Fruit fly (Drosophila melanogaster) whole organism, pupa: Measurements from ENCODE around the gene sloth2.

ENCODE experiments used
- CG10348 ChIP-seq: fragments of 200-800 bp; sonication (Bioruptor generic); IDR thresholded peaks from 2 replicates; pipeline ENCODE4 v1.3.6; 2022; ENCODE audit warnings: missing biosample characterization, missing genetic modification characterization
- CG12605 ChIP-seq: fragments of 200-800 bp; sonication (Bioruptor generic); IDR thresholded peaks from 2 replicates; pipeline ENCODE4 v1.3.6; 2022; ENCODE audit warnings: missing biosample characterization, missing genetic modification characterization
- CG13204 ChIP-seq: fragments of 200-800 bp; sonication (Bioruptor generic); optimal IDR thresholded peaks from 2 replicates; lab custom pipeline; 2018; ENCODE audit warnings: missing biosample characterization, mild to moderate bottlenecking, missing genetic modification characterization, moderate library complexity
- CG14655 ChIP-seq: fragments of 200-800 bp; sonication (Bioruptor generic); optimal IDR thresholded peaks from 3 replicates; lab custom pipeline; 2017; ENCODE audit warnings: mild to moderate bottlenecking, missing biosample characterization, missing genetic modification reagents, missing genetic modification characterization
- CG15710 ChIP-seq: fragments of 200-800 bp; sonication (Bioruptor generic); optimal IDR thresholded peaks from 2 replicates; lab custom pipeline; 2018; ENCODE audit warnings: missing biosample characterization, mild to moderate bottlenecking, missing genetic modification characterization, moderate library complexity
- CG17806 ChIP-seq: fragments of 200-800 bp; sonication (Bioruptor generic); optimal IDR thresholded peaks from 2 replicates; lab custom pipeline; 2018; ENCODE audit warnings: missing biosample characterization, mild to moderate bottlenecking, missing genetic modification characterization, moderate library complexity
- CG32121 ChIP-seq: fragments of 200-800 bp; sonication (Bioruptor generic); IDR thresholded peaks from 2 replicates; pipeline ENCODE4 v1.3.6; 2022; ENCODE audit warnings: missing biosample characterization, missing genetic modification characterization
- CG34367 ChIP-seq: fragments of 200-800 bp; sonication (Bioruptor generic); optimal IDR thresholded peaks from 2 replicates; lab custom pipeline; 2018; ENCODE audit warnings: missing biosample characterization, mild to moderate bottlenecking, missing genetic modification characterization
- CG4496 ChIP-seq: fragments of 200-800 bp; sonication (Bioruptor generic); IDR thresholded peaks from 3 replicates; pipeline ENCODE4 v1.3.6; 2022; ENCODE audit warnings: missing biosample characterization, missing genetic modification characterization
- CG8159 ChIP-seq: fragments of 200-800 bp; sonication (Bioruptor generic); optimal IDR thresholded peaks from 3 replicates; lab custom pipeline; 2018; ENCODE audit warnings: missing biosample characterization, mild to moderate bottlenecking, missing genetic modification characterization, moderate library complexity
- CG8301 ChIP-seq: fragments of 200-800 bp; sonication (Bioruptor generic); optimal IDR thresholded peaks from 2 replicates; lab custom pipeline; 2018; ENCODE audit warnings: missing biosample characterization, mild to moderate bottlenecking, missing genetic modification characterization
- CG9948 ChIP-seq: fragments of 200-800 bp; sonication (Bioruptor generic); optimal IDR thresholded peaks from 2 replicates; lab custom pipeline; 2018; ENCODE audit warnings: missing biosample characterization, mild to moderate bottlenecking, missing genetic modification characterization, moderate library complexity
- D1 ChIP-seq: fragments of 200-800 bp; sonication (Bioruptor generic); optimal IDR thresholded peaks from 2 replicates; lab custom pipeline; 2018; ENCODE audit warnings: missing biosample characterization, mild to moderate bottlenecking, missing genetic modification characterization, moderate library complexity
- EcR ChIP-seq: fragments of 200-800 bp; sonication (Bioruptor generic); optimal IDR thresholded peaks from 3 replicates; lab custom pipeline; 2019; ENCODE audit warnings: missing biosample characterization, missing genetic modification characterization, mild to moderate bottlenecking, moderate library complexity, missing genetic modification reagents
- Ets98B ChIP-seq: fragments of 200-800 bp; sonication (Bioruptor generic); IDR thresholded peaks from 2 replicates; pipeline ENCODE4 v1.3.6; 2022; ENCODE audit warnings: missing biosample characterization, missing genetic modification characterization
- Pif1A ChIP-seq: fragments of 200-800 bp; sonication (Bioruptor generic); optimal IDR thresholded peaks from 3 replicates; lab custom pipeline; 2016; ENCODE audit warnings: missing biosample characterization, missing genetic modification characterization
- Pif1B ChIP-seq: fragments of 200-800 bp; sonication (Bioruptor generic); optimal IDR thresholded peaks from 3 replicates; lab custom pipeline; 2016; ENCODE audit warnings: missing biosample characterization, missing genetic modification characterization
- Snoo ChIP-seq: fragments of 200-800 bp; sonication (Bioruptor generic); optimal IDR thresholded peaks from 3 replicates; lab custom pipeline; 2017; ENCODE audit warnings: missing biosample characterization, mild to moderate bottlenecking, missing genetic modification characterization, inconsistent platforms
- fd96Ca ChIP-seq: fragments of 200-800 bp; sonication (Bioruptor generic); IDR thresholded peaks from 3 replicates; pipeline ENCODE4 v1.3.6; 2022; ENCODE audit warnings: missing biosample characterization, missing genetic modification characterization
- gl ChIP-seq: fragments of 200-800 bp; sonication (Bioruptor generic); optimal IDR thresholded peaks from 2 replicates; lab custom pipeline; 2018; ENCODE audit warnings: missing biosample characterization, mild to moderate bottlenecking, missing genetic modification characterization
- rn ChIP-seq: fragments of 200-800 bp; sonication (Bioruptor generic); IDR thresholded peaks from 2 replicates; pipeline ENCODE4 v1.3.6; 2022; ENCODE audit warnings: missing biosample characterization, missing genetic modification characterization

Gene sloth2

DNA sequence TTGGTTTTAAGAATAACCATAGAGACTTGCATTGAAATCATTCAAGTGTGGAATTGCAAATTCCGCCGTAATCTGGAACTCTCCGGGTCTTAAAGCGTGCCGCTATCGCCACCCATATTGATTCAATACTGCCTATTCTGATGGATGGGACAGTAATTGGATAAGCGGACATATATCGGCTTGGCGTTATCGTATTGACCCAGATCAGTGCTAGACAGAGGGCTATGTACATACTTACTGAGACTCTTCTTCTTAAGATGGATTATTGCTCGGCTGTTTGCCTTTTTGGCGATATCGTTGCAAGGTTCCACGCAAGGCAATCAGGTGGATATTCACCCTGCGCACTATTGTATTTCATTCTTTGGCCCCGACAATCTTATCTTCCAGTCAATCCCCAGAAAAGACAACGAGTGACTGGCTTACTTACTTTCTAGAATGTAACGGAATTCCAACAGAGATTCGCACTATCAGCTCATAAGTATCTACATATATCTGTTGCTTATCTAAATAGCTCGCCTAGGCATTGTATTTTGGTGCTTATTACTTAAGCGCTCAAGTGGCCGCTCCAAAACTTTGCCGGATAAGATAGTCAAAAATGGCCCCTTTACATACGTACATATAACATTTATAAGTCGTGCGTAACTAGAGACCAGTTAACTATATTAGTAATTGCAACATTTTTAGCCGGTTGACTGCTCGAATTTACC, 16.5 kb upstream of the sloth2 start:
- TF ChIP-seq fd96Ca (GFP tag; lab: Robert Waterston, UW) (no peak), CG34367 (tag; lab: Kevin White, UChicago) (peak; percentile 30), D1 (no peak), CG10348 (no peak), CG8301 (tag; lab: Kevin White, UChicago) (no peak), CG14655 (peak; percentile 6), Ets98B (GFP tag; lab: Robert Waterston, UW) (0 out of 2 replicates have a peak, but pooled peaks have one; percentile 13), gl (tag; lab: Kevin White, UChicago) (peak; percentile 33), CG12605 (GFP tag; lab: Robert Waterston, UW) (no peak), CG17806 (tag; lab: Kevin White, UChicago) (no peak), CG9948 (tag; lab: Kevin White, UChicago) (no peak), Pif1B (GFP tag; lab: Kevin White, UChicago) (no peak), EcR (peak; percentile 14), CG13204 (GFP tag; lab: Kevin White, UChicago) (peak; percentile 53), Pif1A (GFP tag; lab: Kevin White, UChicago) (peak; percentile 2), CG4496 (GFP tag; lab: Robert Waterston, UW) (peak; percentile 40; the same call in 1 of the 3 replicates), CG32121 (no peak), rn (GFP tag; lab: Robert Waterston, UW) (no peak), CG8159 (no peak), Snoo (tag; lab: Kevin White, UChicago) (no peak), CG15710 (tag; lab: Kevin White, UChicago) (no peak)

DNA sequence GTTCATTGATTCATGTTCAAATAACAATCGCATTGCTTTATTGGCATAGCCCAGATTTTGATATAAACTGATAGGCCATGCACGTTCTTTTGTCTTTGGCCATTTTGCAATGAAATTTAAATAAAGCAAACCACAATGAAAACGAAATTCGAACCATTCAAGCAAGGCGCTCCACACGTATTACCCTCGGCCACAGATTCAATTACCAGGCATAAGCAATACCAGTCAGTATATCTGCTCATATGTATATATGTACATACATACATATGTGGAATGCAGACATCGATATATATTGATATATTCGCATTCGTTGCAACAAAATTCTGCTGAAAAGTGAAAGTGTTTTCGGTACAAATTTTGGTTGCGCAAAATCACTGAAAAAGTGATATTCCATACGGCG, 15.9 kb upstream of the sloth2 start:
- no peak for TF ChIP-seq D1
- TF ChIP-seq CG10348 = no peak
- TF ChIP-seq CG12605 (GFP tag; lab: Robert Waterston, UW) = no peak
- no peak for TF ChIP-seq CG17806 (tag; lab: Kevin White, UChicago)
- no peak for TF ChIP-seq Ets98B (GFP tag; lab: Robert Waterston, UW)
- TF ChIP-seq gl (tag; lab: Kevin White, UChicago) = no peak
- no peak for TF ChIP-seq Pif1A (GFP tag; lab: Kevin White, UChicago)
- no peak for TF ChIP-seq CG8159
- TF ChIP-seq CG8301 (tag; lab: Kevin White, UChicago) = no peak
- no peak for TF ChIP-seq fd96Ca (GFP tag; lab: Robert Waterston, UW)
- no peak for TF ChIP-seq CG32121
- no peak for TF ChIP-seq rn (GFP tag; lab: Robert Waterston, UW)
- TF ChIP-seq Snoo (tag; lab: Kevin White, UChicago) = no peak
- no peak for TF ChIP-seq CG4496 (GFP tag; lab: Robert Waterston, UW)
- no peak for TF ChIP-seq CG9948 (tag; lab: Kevin White, UChicago)
- TF ChIP-seq, all 21 proteins: peak for 0

DNA sequence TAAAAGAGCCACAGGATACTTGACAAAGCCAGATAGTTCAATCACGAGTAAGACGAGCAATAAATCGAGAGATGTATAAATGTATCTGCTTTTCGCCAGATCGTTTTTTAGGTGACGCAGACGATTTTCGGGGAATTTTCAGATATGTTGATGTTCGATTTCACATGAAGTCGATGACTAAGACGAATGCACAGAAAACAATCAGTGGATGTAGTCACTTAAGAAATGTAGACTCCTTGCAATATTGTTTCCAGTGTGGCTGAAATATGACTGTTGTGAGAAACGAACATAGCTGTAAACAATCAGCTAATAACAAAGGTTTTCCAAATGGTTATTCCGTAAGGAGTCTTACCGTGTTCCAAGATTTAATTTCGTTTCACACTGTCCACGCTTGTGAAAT, 15.0 kb upstream of the sloth2 start:
- TF ChIP-seq CG17806 (tag; lab: Kevin White, UChicago) (no peak), rn (GFP tag; lab: Robert Waterston, UW) (no peak), Pif1A (GFP tag; lab: Kevin White, UChicago) (no peak), fd96Ca (GFP tag; lab: Robert Waterston, UW) (no peak), CG9948 (tag; lab: Kevin White, UChicago) (no peak), CG12605 (GFP tag; lab: Robert Waterston, UW) (no peak), CG10348 (no peak)

DNA sequence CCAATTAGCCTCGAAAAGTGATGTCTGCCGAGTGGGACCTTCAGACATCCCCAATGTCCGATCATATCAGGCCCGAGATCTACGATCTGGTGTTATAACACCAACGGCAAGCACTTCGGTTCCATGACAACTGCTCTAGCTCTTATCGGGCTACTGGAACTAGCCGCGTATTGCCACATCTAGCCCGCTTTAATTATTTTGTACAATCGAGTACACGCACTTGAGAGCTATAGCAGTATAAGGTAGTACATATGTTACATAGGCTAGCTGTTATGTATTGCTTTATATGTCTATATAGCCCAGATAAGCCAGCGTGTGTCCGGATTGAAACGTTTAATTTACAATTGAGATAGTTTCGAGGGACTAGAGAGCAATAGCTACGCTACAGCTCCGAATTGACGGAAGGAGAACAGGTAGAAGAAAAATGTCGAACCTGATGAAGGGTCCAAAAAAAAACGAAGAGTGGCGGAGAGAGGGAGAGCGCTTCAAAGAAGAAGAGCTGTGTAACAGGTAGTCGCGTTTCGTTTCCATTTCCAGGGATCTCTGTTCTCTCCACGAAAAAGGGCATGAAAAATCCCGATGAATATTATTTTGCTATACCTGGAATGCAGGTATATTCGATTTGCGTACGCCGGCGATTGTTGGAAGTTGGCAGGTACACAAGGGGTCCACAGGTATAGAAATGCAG, 14.0 kb upstream of the sloth2 start:
- TF ChIP-seq Ets98B (GFP tag; lab: Robert Waterston, UW) = no peak
- TF ChIP-seq CG13204 (GFP tag; lab: Kevin White, UChicago) = no peak
- no peak for TF ChIP-seq CG4496 (GFP tag; lab: Robert Waterston, UW)
- TF ChIP-seq, all 21 proteins: peak for 0

DNA sequence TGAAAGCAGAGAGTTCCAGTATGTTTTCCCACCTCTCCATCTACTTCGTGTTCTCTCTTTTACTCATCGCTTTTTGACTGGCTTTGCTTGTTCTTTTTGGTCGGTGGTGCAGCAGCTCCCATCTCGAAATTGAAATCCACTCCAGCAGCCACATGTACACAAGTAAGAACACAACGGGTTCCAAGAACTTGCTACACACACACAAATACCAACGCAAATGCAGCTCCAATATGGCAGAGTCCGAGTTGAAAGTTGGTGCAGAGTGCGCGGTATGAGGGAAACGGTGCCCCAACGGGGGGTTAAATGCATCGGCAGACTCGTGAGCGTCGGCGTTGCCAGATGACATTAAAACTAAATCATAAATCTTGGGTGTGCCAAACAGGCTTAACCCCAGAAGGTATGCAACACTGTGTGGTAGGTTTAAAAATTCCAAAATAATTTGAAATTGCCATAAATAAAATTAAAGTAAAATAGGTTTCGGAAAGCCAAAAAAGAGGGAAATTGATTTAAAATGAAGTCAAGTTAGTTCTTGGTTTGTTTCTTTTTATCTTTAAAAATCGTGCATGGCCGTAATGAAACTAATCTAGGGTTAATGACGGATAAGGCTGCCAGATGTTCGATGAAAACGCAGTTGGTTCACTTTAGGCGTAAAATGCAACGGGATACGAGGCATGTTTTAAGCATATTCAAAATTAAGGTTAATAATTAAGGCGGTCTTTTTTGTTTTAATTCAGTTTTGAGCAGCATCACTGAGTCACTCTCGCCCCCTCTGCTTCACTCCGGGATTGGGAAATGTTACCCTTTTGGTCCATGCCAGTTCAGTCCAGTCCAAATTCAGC, 13.3 kb upstream of the sloth2 start:
- TF ChIP-seq Pif1A (GFP tag; lab: Kevin White, UChicago) = peak; percentile 65
- peak; percentile 58 for TF ChIP-seq CG13204 (GFP tag; lab: Kevin White, UChicago)
- TF ChIP-seq CG8301 (tag; lab: Kevin White, UChicago) = peak; percentile 81
- TF ChIP-seq CG4496 (GFP tag; lab: Robert Waterston, UW) = peak; percentile 89
- TF ChIP-seq CG8159 = peak; percentile 93
- TF ChIP-seq Snoo (tag; lab: Kevin White, UChicago) = peak; percentile 76
- peak; percentile 88 for TF ChIP-seq CG14655
- TF ChIP-seq gl (tag; lab: Kevin White, UChicago) = peak; percentile 11
- peak; percentile 89 for TF ChIP-seq CG34367 (tag; lab: Kevin White, UChicago)
- TF ChIP-seq Pif1B (GFP tag; lab: Kevin White, UChicago) = peak; percentile 66
- 0 out of 2 replicates have a peak, but pooled peaks have one; percentile 17 for TF ChIP-seq CG10348
- TF ChIP-seq rn (GFP tag; lab: Robert Waterston, UW) = peak; percentile 52; the same call in 1 of the 2 replicates
- peak; percentile 64 for TF ChIP-seq D1
- peak; percentile 88 for TF ChIP-seq CG9948 (tag; lab: Kevin White, UChicago)
- peak; percentile 74 for TF ChIP-seq CG32121
- no peak for TF ChIP-seq EcR
- peak; percentile 69 for TF ChIP-seq Ets98B (GFP tag; lab: Robert Waterston, UW)
- TF ChIP-seq fd96Ca (GFP tag; lab: Robert Waterston, UW) = peak; percentile 64; the same call in 1 of the 3 replicates
- peak; percentile 92 for TF ChIP-seq CG15710 (tag; lab: Kevin White, UChicago)
- peak; percentile 89 for TF ChIP-seq CG17806 (tag; lab: Kevin White, UChicago)
- peak; percentile 77 for TF ChIP-seq CG12605 (GFP tag; lab: Robert Waterston, UW)
